Worm (Caenorhabditis elegans): ENCODE measurements around the gene srv-30.

DNA sequence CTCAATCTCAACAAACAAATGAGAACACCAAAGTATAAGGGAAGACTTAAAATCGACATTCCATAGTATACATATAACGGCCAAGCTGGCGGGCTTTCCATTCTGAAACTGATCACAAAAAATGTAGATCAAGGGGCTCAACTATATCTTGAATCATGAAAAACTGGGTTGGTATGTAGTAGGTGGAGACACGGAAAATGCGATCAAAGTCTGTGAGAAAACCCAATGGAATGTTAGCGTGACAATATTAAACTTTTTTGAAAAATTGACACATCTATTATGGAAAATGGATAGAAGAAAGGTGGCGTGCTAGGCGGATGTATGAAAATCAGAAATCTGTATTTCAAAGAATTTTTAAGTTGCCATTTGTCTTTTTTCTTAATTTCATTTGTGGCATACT lies 6.0 kb downstream of the srv-30 start, which contains the start of gene srv-28:
- TF ChIP-seq unc-39 (tag; optimal IDR thresholded peaks at IDR 0.05), result no peak
- TF ChIP-seq nhr-76 (tag; optimal IDR thresholded peaks at IDR 0.05), result no peak
- no peak for TF ChIP-seq lin-13 (tag; optimal IDR thresholded peaks at IDR 0.05)
- TF ChIP-seq pha-4 (tag; optimal IDR thresholded peaks at IDR 0.05), result no peak
- no peak for TF ChIP-seq ceh-39 (tag; optimal IDR thresholded peaks at IDR 0.05)
- no peak for TF ChIP-seq bed-3 (GFP tag; optimal IDR thresholded peaks at IDR 0.05)
- TF ChIP-seq elt-3 (tag; optimal IDR thresholded peaks at IDR 0.05), result no peak
- TF ChIP-seq nhr-28 (tag; optimal IDR thresholded peaks at IDR 0.05), result no peak
- no peak for TF ChIP-seq snpc-4 (tag; optimal IDR thresholded peaks at IDR 0.05)
- TF ChIP-seq lsy-2 (tag; optimal IDR thresholded peaks at IDR 0.05), result no peak
- TF ChIP-seq unc-120 (tag; optimal IDR thresholded peaks at IDR 0.05; ENCODE audit: poor library complexity, severe bottlenecking), result no peak

All from whole organism, mixed stage, embryonic.